Worm (Caenorhabditis elegans) whole organism, L3 larva: ENCODE results near the gene C27F2.4.

Source experiments
- elt-3 ChIP-seq, 3 experiments: fragments of 150-350 bp in 1 of 3; sonication (generic microtip) in 2 of 3; optimal IDR thresholded peaks; 2 replicates in 2 of 3; 4 replicates in 1 of 3; lab custom pipeline; 2014 to 2017; ENCODE audit warnings: missing biosample characterization in 3 of 3, missing genetic modification characterization in 3 of 3
- pha-4 ChIP-seq: fragments of 150-350 bp; optimal IDR thresholded peaks from 2 replicates; lab custom pipeline; 2014; ENCODE audit warnings: missing biosample characterization, missing genetic modification reagents, missing genetic modification characterization
- unc-62 ChIP-seq: fragments of 150-350 bp; sonication (generic microtip); optimal IDR thresholded peaks from 4 replicates; lab custom pipeline; 2014; ENCODE audit warnings: missing biosample characterization, missing genetic modification reagents, missing genetic modification characterization

DNA sequence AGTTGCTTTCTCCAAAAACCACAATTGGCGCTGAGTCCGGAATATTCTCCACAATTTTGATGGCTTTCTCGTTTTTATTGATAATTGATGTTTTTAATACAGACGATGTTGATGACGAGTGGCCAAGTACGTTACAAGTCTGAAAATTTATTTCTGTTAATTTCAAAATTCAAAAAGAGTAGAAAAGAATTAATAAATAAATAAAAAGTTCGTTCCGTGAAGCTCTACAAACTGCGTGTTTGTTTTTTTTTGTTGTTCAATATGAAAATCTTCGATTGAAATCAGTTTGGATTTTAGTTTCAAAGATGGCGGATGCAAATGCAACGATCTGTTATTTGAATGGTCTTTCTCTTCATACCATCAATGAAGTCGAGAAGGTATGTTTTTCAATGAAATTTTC lies 49.1 kb downstream of the C27F2.4 start, which contains the start of gene F26F4.2:
- no peak for TF ChIP-seq elt-3 (tag; optimal IDR thresholded peaks at IDR 0.05; lab: Kevin White, UChicago)
- TF ChIP-seq pha-4: no peak
- TF ChIP-seq unc-62 (GFP tag; lab: Kevin White, UChicago): no peak
